Worm (Caenorhabditis elegans): ENCODE data around the gene F20D6.12.
A peak's percentile ranks its signal among the peaks of the same experiment; 100 is the strongest.

The F20D6.12 gene

DNA sequence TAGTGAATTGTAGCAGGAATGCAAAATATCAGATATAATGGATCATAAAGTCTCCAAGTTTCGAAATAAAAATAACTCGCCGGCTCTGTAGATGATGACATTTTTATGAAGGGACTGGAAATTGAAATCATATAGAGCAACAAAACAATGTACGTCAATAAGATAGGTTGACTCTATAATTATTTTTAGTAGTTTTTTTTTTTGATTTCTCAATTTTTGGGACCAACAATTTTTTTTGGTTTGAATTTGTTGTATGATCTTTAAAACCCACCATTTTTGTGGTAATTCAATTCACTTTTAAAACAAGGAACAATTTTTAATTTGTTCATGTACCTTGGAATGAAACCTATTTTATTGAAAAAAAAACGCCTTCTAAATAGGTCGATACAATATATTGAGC is at the start of gene F20D6.12:
Gene F20D6.12 (minus strand): TSS at position 101 of the 400 bp plus-strand sequence.
- TF ChIP-seq tra-4 (tag; optimal IDR thresholded peaks at IDR 0.05), result no peak
- no peak for TF ChIP-seq ceh-36 (tag; optimal IDR thresholded peaks at IDR 0.05)
- TF ChIP-seq hmg-4 (GFP tag; optimal IDR thresholded peaks at IDR 0.05), result no peak

ce11 chrV:8238290-8238689 is 48.4 kb upstream of the F20D6.12 start, which contains the start of gene rol-3:
Gene rol-3 (minus strand): TSS chrV:8238409.
- no peak for TF ChIP-seq hnd-1 (tag; optimal IDR thresholded peaks at IDR 0.05)
- no peak for TF ChIP-seq flt-1 (GFP tag; IDR thresholded peaks at IDR 0.05)
- TF ChIP-seq sea-1 (GFP tag; conservative IDR thresholded peaks at IDR 0.05), result no peak
- TF ChIP-seq tbx-11 (GFP tag; IDR thresholded peaks at IDR 0.05), result no peak
- TF ChIP-seq ceh-13 (GFP tag; optimal IDR thresholded peaks at IDR 0.05), result no peak

DNA sequence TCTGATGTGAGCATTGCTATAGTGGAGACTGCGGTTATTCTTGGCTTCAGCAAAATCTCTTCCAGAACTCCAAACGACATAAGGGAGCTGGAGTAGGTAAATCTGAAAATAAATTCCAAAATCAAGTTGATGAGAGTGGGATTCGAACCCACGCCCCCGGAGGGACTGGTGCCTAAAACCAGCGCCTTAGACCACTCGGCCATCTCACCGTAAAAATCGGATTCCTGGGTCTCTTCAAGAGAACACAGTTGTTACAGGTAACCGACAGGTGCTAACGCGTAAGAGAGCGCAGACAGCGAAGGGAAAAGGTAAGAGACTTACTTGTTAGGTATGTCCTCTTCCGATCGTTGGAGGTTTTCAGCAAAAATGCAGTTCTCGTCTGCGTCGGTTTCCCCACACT is 45.4 kb upstream of the F20D6.12 start:
- TF ChIP-seq hnd-1 (tag; optimal IDR thresholded peaks at IDR 0.05) (peak; percentile 3), hmbx-1 (tag; optimal IDR thresholded peaks at IDR 0.05) (no peak), ceh-13 (GFP tag; optimal IDR thresholded peaks at IDR 0.05) (peak; percentile 22), ets-7 (tag; optimal IDR thresholded peaks at IDR 0.05) (no peak), B0310.2 (tag; optimal IDR thresholded peaks at IDR 0.05) (no peak), tra-4 (tag; optimal IDR thresholded peaks at IDR 0.05) (peak; percentile 27), flt-1 (GFP tag; IDR thresholded peaks at IDR 0.05) (no peak), ama-1 (optimal IDR thresholded peaks at IDR 0.05) (no peak), F13C5.2 (tag; optimal IDR thresholded peaks at IDR 0.05) (no peak), scrt-1 (GFP tag; IDR thresholded peaks at IDR 0.05) (peak; percentile 63; the same call in 1 of the 2 replicates), sea-1 (GFP tag; conservative IDR thresholded peaks at IDR 0.05) (peak; percentile 68; the same call in 1 of the 2 replicates), tbx-37 (GFP tag; conservative IDR thresholded peaks at IDR 0.05) (no peak), aly-1 (tag; optimal IDR thresholded peaks at IDR 0.05) (peak; percentile 30), pes-1 (GFP tag; IDR thresholded peaks at IDR 0.05) (no peak), ceh-36 (tag; optimal IDR thresholded peaks at IDR 0.05) (no peak), tbx-11 (GFP tag; IDR thresholded peaks at IDR 0.05) (0 out of 2 replicates have a peak, but pooled peaks have one; percentile 48), hmg-4 (GFP tag; optimal IDR thresholded peaks at IDR 0.05) (no peak)

- TF ChIP-seq flt-1 (GFP tag; IDR thresholded peaks at IDR 0.05) (0 out of 2 replicates have a peak, but pooled peaks have one; percentile 44), hmbx-1 (tag; optimal IDR thresholded peaks at IDR 0.05) (no peak), tbx-37 (GFP tag; conservative IDR thresholded peaks at IDR 0.05) (0 out of 2 replicates have a peak, but pooled peaks have one; percentile 22), scrt-1 (GFP tag; IDR thresholded peaks at IDR 0.05) (peak; percentile 60; the same call in 1 of the 2 replicates), hmg-4 (GFP tag; optimal IDR thresholded peaks at IDR 0.05) (peak; percentile 19)
Observed at ce11 chrV:8230056-8230455, 40.1 kb upstream of the F20D6.12 start.

DNA sequence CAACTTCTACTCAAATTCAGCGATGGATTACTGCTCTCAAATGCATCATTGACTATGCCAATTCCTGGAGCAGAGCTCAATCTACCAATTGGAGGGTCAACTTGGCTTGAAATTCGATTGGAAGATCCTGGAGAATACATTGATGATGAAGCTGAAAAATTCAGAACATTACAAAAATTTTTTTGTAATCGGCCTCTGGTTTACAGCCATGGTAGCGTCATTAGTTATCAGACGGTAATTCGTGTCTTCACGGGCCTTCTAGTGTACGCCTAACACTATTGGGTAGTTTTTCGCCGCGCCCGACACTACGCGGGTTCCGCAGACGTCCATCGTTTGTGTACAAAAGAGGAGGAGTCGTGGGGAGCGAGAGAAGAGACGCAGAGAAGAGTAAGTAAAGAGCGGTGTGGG is 38.8 kb upstream of the F20D6.12 start:
- TF ChIP-seq ceh-13 (GFP tag; optimal IDR thresholded peaks at IDR 0.05) (no peak), scrt-1 (GFP tag; IDR thresholded peaks at IDR 0.05) (no peak), ama-1 (optimal IDR thresholded peaks at IDR 0.05) (peak; percentile 73), hmg-4 (GFP tag; optimal IDR thresholded peaks at IDR 0.05) (peak; percentile 23), F13C5.2 (tag; optimal IDR thresholded peaks at IDR 0.05) (peak; percentile 57), B0310.2 (tag; optimal IDR thresholded peaks at IDR 0.05) (no peak), tbx-11 (GFP tag; IDR thresholded peaks at IDR 0.05) (peak; percentile 30; the same call in 1 of the 2 replicates), aly-1 (tag; optimal IDR thresholded peaks at IDR 0.05) (peak; percentile 8), ceh-36 (tag; optimal IDR thresholded peaks at IDR 0.05) (no peak), flt-1 (GFP tag; IDR thresholded peaks at IDR 0.05) (no peak), hmbx-1 (tag; optimal IDR thresholded peaks at IDR 0.05) (no peak)

ce11 chrV:8226812-8227211 is 36.9 kb upstream of the F20D6.12 start, which contains the start of gene K07C11.10:
Gene K07C11.10 (minus strand): TSS chrV:8226912.
- no peak for TF ChIP-seq tbx-37 (GFP tag; conservative IDR thresholded peaks at IDR 0.05)
- no peak for TF ChIP-seq tra-4 (tag; optimal IDR thresholded peaks at IDR 0.05)

DNA sequence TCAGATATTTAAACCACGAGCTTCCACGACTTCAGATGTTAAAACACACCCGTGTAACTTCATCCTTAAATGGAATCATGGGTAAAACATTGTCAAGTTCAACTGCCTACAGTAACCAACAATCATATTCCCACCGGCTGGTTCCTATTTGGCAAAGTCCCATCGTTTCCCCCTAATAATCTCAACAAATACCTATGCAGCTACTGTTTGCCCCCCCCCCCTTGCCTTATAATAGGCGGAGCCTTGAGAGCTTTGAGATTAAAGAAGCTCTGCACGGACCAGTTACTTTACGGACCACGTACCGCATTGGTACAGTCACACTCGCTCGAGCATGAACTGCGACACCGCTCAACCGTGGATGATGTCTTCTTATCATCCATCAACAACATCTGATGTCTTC is 34.7 kb upstream of the F20D6.12 start, which contains the start of gene pax-1:
Gene pax-1 (plus strand): TSS at position 301 of the 400 bp plus-strand sequence.
- TF ChIP-seq tbx-11 (GFP tag; IDR thresholded peaks at IDR 0.05), result no peak
- TF ChIP-seq flt-1 (GFP tag; IDR thresholded peaks at IDR 0.05), result no peak
- TF ChIP-seq B0310.2 (tag; optimal IDR thresholded peaks at IDR 0.05), result no peak

DNA sequence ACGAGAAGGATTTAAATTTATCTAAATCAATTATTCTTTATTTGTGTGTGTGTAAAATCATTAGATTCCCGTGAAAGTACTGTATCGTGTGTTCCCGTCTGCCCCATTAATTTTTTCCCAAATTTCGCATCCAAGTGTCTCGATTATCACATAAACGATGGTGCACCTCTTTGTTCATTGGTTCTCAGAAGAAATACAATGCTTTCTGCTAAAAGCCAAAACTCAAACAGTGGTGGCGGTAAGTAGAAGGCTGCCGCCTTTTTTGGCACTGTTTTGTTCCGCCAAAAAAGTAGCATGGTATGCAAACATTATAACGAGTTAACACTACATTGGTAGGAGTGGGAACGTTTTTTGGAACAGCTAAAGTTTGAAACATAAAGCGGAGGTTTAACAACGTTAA is 33.5 kb upstream of the F20D6.12 start:
- no peak for TF ChIP-seq hmg-4 (GFP tag; optimal IDR thresholded peaks at IDR 0.05)
- peak; percentile 22 for TF ChIP-seq ama-1 (optimal IDR thresholded peaks at IDR 0.05)

DNA sequence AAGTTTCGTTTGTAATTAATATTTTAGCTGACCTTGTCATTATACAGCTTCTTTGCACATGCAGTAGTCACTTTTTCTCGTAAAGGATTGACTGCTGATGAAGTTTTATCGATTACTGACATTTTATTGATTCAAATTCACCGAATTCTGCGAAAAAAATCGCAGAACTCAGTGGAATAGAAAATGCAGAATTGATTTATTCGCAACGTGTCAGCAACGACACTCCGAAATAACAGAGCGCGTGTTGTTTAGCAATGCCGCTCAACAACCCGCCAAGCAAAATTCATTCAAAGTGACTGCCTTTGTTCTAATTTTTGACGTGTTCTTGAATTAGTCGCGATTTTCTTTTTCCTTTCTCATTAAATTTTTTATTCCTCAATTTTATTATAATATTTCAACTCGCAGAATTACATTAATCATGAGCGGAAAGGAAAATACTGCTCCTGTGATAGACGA is 31.2 kb upstream of the F20D6.12 start, which contains the start of the genes cogc-6 and air-1:
Gene cogc-6 (minus strand): TSS at position 234 of the 456 bp plus-strand sequence.
Gene air-1 (plus strand): TSS at position 406 of the 456 bp plus-strand sequence.
- TF ChIP-seq tbx-37 (GFP tag; conservative IDR thresholded peaks at IDR 0.05), result no peak
- no peak for TF ChIP-seq F13C5.2 (tag; optimal IDR thresholded peaks at IDR 0.05)
- no peak for TF ChIP-seq aly-1 (tag; optimal IDR thresholded peaks at IDR 0.05)
- no peak for TF ChIP-seq ceh-36 (tag; optimal IDR thresholded peaks at IDR 0.05)
- no peak for TF ChIP-seq scrt-1 (GFP tag; IDR thresholded peaks at IDR 0.05)
- no peak for TF ChIP-seq tra-4 (tag; optimal IDR thresholded peaks at IDR 0.05)
- no peak for TF ChIP-seq ets-7 (tag; optimal IDR thresholded peaks at IDR 0.05)
- TF ChIP-seq pes-1 (GFP tag; IDR thresholded peaks at IDR 0.05), result no peak
- no peak for TF ChIP-seq B0310.2 (tag; optimal IDR thresholded peaks at IDR 0.05)
- no peak for TF ChIP-seq ceh-13 (GFP tag; optimal IDR thresholded peaks at IDR 0.05)
- no peak for TF ChIP-seq hmbx-1 (tag; optimal IDR thresholded peaks at IDR 0.05)
- no peak for TF ChIP-seq hnd-1 (tag; optimal IDR thresholded peaks at IDR 0.05)
- no peak for TF ChIP-seq tbx-11 (GFP tag; IDR thresholded peaks at IDR 0.05)
- no peak for TF ChIP-seq hmg-4 (GFP tag; optimal IDR thresholded peaks at IDR 0.05)
- TF ChIP-seq ama-1 (optimal IDR thresholded peaks at IDR 0.05), result no peak
- TF ChIP-seq flt-1 (GFP tag; IDR thresholded peaks at IDR 0.05), result no peak
- TF ChIP-seq sea-1 (GFP tag; conservative IDR thresholded peaks at IDR 0.05), result no peak
